Worm (Caenorhabditis elegans) whole organism, mixed stage, embryonic: ENCODE measurements around the gene F43G6.4.

Experiments used
- M03D4.4 ChIP-seq: sonication (generic microtip); optimal IDR thresholded peaks from 2 replicates; lab custom pipeline; 2017; ENCODE audit warnings: mild to moderate bottlenecking, missing genetic modification characterization, missing compliant biosample characterization
- bed-3 ChIP-seq: fragments of 200-800 bp; sonication (Bioruptor generic); optimal IDR thresholded peaks from 3 replicates; lab custom pipeline; 2018; ENCODE audit warnings: mild to moderate bottlenecking, missing genetic modification characterization, moderate library complexity, missing compliant biosample characterization
- ceh-39 ChIP-seq: fragments of 150-350 bp; optimal IDR thresholded peaks from 2 replicates; lab custom pipeline; 2014; ENCODE audit warnings: missing biosample characterization, missing genetic modification characterization
- ceh-43 ChIP-seq: fragments of 200-800 bp; sonication (Bioruptor generic); optimal IDR thresholded peaks from 2 replicates; lab custom pipeline; 2018; ENCODE audit warnings: mild to moderate bottlenecking, missing genetic modification characterization, moderate library complexity, missing compliant biosample characterization
- ces-1 ChIP-seq: fragments of 150-350 bp; optimal IDR thresholded peaks from 2 replicates; lab custom pipeline; 2014; ENCODE audit warnings: missing biosample characterization, missing genetic modification reagents, missing genetic modification characterization
- cnd-1 ChIP-seq: fragments of 200-800 bp; sonication (Bioruptor generic); optimal IDR thresholded peaks from 2 replicates; lab custom pipeline; 2018; ENCODE audit warnings: mild to moderate bottlenecking, missing genetic modification characterization, missing compliant biosample characterization
- drap-1 ChIP-seq: fragments of 200-800 bp; sonication (Bioruptor generic); optimal IDR thresholded peaks from 3 replicates; lab custom pipeline; 2018; ENCODE audit warnings: mild to moderate bottlenecking, missing genetic modification characterization, missing compliant biosample characterization
- elt-1 ChIP-seq: sonication (generic microtip); optimal IDR thresholded peaks from 2 replicates; lab custom pipeline; 2017; ENCODE audit warnings: missing genetic modification characterization, mild to moderate bottlenecking, missing compliant biosample characterization, antibody characterized with exemption, moderate library complexity, borderline replicate concordance; ENCODE audit not compliant: insufficient read depth
- elt-3 ChIP-seq: fragments of 150-350 bp; optimal IDR thresholded peaks from 2 replicates; lab custom pipeline; 2014; ENCODE audit warnings: missing biosample characterization, missing genetic modification characterization
- flh-1 ChIP-seq: fragments of 200-800 bp; sonication (Bioruptor generic); optimal IDR thresholded peaks from 2 replicates; lab custom pipeline; 2018; ENCODE audit warnings: mild to moderate bottlenecking, missing genetic modification characterization, moderate library complexity, missing compliant biosample characterization
- ham-2 ChIP-seq: fragments of 200-800 bp; sonication (Bioruptor generic); optimal IDR thresholded peaks from 2 replicates; lab custom pipeline; 2018; ENCODE audit warnings: mild to moderate bottlenecking, missing genetic modification characterization, missing compliant biosample characterization
- lin-13 ChIP-seq: fragments of 150-350 bp; optimal IDR thresholded peaks from 2 replicates; lab custom pipeline; 2014; ENCODE audit warnings: missing biosample characterization, missing genetic modification characterization
- lin-32 ChIP-seq: fragments of 200-800 bp; sonication (Bioruptor generic); optimal IDR thresholded peaks from 2 replicates; lab custom pipeline; 2018; ENCODE audit warnings: mild to moderate bottlenecking, missing genetic modification characterization, missing compliant biosample characterization
- mab-5 ChIP-seq: fragments of 150-350 bp; optimal IDR thresholded peaks from 2 replicates; lab custom pipeline; 2014; ENCODE audit warnings: missing biosample characterization, missing genetic modification characterization
- mep-1 ChIP-seq: fragments of 150-350 bp; optimal IDR thresholded peaks from 2 replicates; lab custom pipeline; 2017; ENCODE audit warnings: missing biosample characterization, missing genetic modification reagents, missing genetic modification characterization, inconsistent platforms
- mls-2 ChIP-seq: sonication (generic microtip); optimal IDR thresholded peaks from 2 replicates; lab custom pipeline; 2016; ENCODE audit warnings: mild to moderate bottlenecking, missing genetic modification characterization, moderate library complexity, missing compliant biosample characterization
- nhr-12 ChIP-seq: fragments of 150-350 bp; optimal IDR thresholded peaks from 2 replicates; lab custom pipeline; 2014; ENCODE audit warnings: missing biosample characterization, missing genetic modification characterization
- nhr-2 ChIP-seq: fragments of 150-350 bp; optimal IDR thresholded peaks from 2 replicates; lab custom pipeline; 2014; ENCODE audit warnings: missing biosample characterization, missing genetic modification characterization
- nhr-237 ChIP-seq: fragments of 150-350 bp; optimal IDR thresholded peaks from 2 replicates; lab custom pipeline; 2014; ENCODE audit warnings: missing biosample characterization, missing genetic modification characterization
- nhr-28 ChIP-seq: fragments of 150-350 bp; optimal IDR thresholded peaks from 2 replicates; lab custom pipeline; 2014; ENCODE audit warnings: missing biosample characterization, missing genetic modification characterization
- nhr-76 ChIP-seq: sonication (generic microtip); optimal IDR thresholded peaks from 2 replicates; lab custom pipeline; 2017; ENCODE audit warnings: missing biosample characterization, missing genetic modification characterization
- pha-4 ChIP-seq: fragments of 150-350 bp; optimal IDR thresholded peaks from 2 replicates; lab custom pipeline; 2018; ENCODE audit warnings: missing biosample characterization, missing genetic modification reagents, missing genetic modification characterization
- sem-2 ChIP-seq: fragments of 200-800 bp; sonication (Bioruptor generic); optimal IDR thresholded peaks from 2 replicates; lab custom pipeline; 2018; ENCODE audit warnings: mild to moderate bottlenecking, missing genetic modification characterization, missing compliant biosample characterization
- snpc-4 ChIP-seq: fragments of 150-350 bp; optimal IDR thresholded peaks from 2 replicates; lab custom pipeline; 2014; ENCODE audit warnings: missing biosample characterization, missing genetic modification characterization
- sptf-1 ChIP-seq: sonication (generic microtip); optimal IDR thresholded peaks from 2 replicates; lab custom pipeline; 2017; ENCODE audit warnings: mild to moderate bottlenecking, missing genetic modification characterization, moderate library complexity, missing compliant biosample characterization
- tbx-8 ChIP-seq: fragments of 200-800 bp; sonication (Bioruptor generic); optimal IDR thresholded peaks from 2 replicates; lab custom pipeline; 2018; ENCODE audit warnings: mild to moderate bottlenecking, missing genetic modification characterization, moderate library complexity, missing compliant biosample characterization
- unc-120 ChIP-seq: sonication (generic microtip); optimal IDR thresholded peaks from 2 replicates; lab custom pipeline; 2017; ENCODE audit warnings: missing genetic modification characterization, missing compliant biosample characterization; ENCODE audit not compliant: poor library complexity, severe bottlenecking
- unc-39 ChIP-seq: fragments of 150-350 bp; optimal IDR thresholded peaks from 2 replicates; lab custom pipeline; 2014; ENCODE audit warnings: missing biosample characterization, missing genetic modification characterization
- unc-62 ChIP-seq: fragments of 150-350 bp; optimal IDR thresholded peaks from 2 replicates; lab custom pipeline; 2014; ENCODE audit warnings: missing biosample characterization, missing genetic modification reagents, missing genetic modification characterization
- zip-8 ChIP-seq: fragments of 150-350 bp; optimal IDR thresholded peaks from 2 replicates; lab custom pipeline; 2014; ENCODE audit warnings: missing biosample characterization, missing genetic modification characterization

F43G6.4 gene

DNA sequence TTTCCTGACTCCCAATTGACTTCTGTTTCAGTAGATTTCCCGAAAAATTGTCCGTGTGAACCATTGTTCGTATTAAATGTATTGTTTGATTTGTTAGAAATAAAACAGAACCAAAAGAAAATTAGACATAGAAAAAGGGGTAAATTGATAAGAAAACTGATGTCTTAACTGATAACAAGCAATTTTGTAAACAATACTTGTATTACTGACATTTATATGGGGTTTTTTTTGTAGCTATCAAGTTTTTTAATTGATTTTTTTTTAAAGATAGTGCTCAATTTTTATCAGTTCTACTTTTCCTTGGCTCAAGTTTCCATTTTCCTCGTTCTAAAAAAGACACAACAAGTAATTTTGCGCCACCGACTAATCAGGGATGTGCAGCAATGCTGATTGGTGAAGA lies 6.6 kb downstream of the F43G6.4 start:
- TF ChIP-seq M03D4.4 (tag; lab: Kevin White, UChicago) (no peak), nhr-12 (tag; lab: Kevin White, UChicago) (no peak), tbx-8 (no peak), mep-1 (tag; lab: Kevin White, UChicago) (no peak), sem-2 (no peak), cnd-1 (tag; lab: Kevin White, UChicago) (no peak), unc-39 (tag; lab: Kevin White, UChicago) (no peak), unc-62 (GFP tag; lab: Kevin White, UChicago) (no peak), bed-3 (no peak), nhr-237 (tag; lab: Kevin White, UChicago) (no peak), ceh-43 (no peak), snpc-4 (tag; lab: Kevin White, UChicago) (no peak), nhr-76 (tag; lab: Kevin White, UChicago) (no peak), lin-13 (tag; lab: Kevin White, UChicago) (no peak), pha-4 (no peak)
- TF ChIP-seq, all 35 proteins: peak for 0

DNA sequence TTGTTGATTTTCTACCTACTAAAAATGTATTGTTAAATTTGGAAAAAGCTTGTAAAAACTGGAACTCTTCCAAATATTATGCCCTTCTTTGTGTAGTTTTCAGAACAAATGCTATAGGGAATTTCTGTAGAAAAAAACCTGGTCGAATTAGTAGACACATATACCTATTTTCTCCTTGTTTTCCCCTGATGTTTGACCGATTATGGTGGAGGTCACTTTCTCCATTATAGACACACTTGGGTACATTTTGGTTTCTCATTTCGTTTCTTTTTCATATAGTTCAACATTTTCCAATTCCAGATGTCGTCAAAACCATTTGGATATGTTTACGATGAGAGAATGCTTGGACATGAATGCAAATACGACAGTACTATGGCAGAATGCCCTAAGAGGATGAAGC lies 8.2 kb downstream of the F43G6.4 start, which contains the start of gene hda-5:
Gene hda-5, plus strand, starts transcription at position 301 of the 400 bp plus-strand sequence.
- TF ChIP-seq elt-3 (tag; lab: Kevin White, UChicago), result no peak
- no peak for TF ChIP-seq nhr-2
- TF ChIP-seq sem-2, result no peak
- no peak for TF ChIP-seq ham-2
- no peak for TF ChIP-seq sptf-1 (tag; lab: Kevin White, UChicago)

DNA sequence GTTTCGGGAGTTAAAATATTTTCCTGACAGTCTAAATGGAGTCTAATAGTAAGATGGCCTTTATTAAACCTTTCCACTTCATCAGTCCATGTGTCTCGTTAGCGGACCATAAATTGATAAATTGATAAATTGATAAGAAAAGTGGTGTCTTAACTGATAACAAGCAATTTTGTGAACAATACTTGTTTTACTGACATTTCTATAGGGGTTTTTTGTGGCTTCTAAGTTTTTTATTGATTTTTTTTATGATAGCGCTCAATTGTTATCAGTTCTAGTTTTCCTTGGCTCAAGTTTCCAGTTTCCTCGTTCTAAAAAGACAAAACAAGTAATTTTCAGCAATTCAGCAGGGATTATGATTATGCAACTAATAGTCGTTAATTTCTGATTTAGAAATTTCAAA lies 11.9 kb downstream of the F43G6.4 start, which contains the start of gene F43G6.17:
Gene F43G6.17, plus strand, starts transcription at position 301 of the 400 bp plus-strand sequence.
- TF ChIP-seq snpc-4 (tag; lab: Kevin White, UChicago) (no peak), sptf-1 (tag; lab: Kevin White, UChicago) (no peak), unc-62 (GFP tag; lab: Kevin White, UChicago) (no peak), unc-120 (tag; lab: Kevin White, UChicago) (no peak), sem-2 (no peak), nhr-237 (tag; lab: Kevin White, UChicago) (no peak), lin-32 (GFP tag; lab: Kevin White, UChicago) (no peak), drap-1 (no peak), flh-1 (GFP tag; lab: Kevin White, UChicago) (no peak), elt-1 (no peak), bed-3 (no peak), tbx-8 (no peak), cnd-1 (tag; lab: Kevin White, UChicago) (no peak), zip-8 (tag; lab: Kevin White, UChicago) (no peak), lin-13 (tag; lab: Kevin White, UChicago) (no peak), nhr-28 (tag; lab: Kevin White, UChicago) (no peak), ces-1 (no peak), elt-3 (tag; lab: Kevin White, UChicago) (no peak)

DNA sequence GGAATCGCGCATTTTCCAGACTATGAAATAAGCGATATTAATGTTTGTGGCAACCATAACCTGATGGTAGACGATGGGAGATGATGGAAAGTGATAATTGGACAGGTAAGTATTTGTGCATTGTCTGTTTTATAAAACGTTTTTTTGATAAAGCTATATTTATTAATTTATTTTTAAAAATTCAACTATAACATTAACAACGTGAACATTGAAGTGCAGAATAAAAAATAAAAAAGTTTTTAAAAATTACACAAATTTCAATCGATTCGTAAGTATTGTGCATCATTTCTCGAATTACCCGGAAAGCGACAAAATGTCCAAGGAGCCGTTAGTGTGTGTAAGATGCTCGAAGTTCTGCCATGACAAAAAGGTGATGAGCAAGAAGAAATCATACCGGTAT lies 15.7 kb downstream of the F43G6.4 start, which contains the start of gene jmjd-1.1:
Gene jmjd-1.1, plus strand, starts transcription at position 301 of the 400 bp plus-strand sequence.
- TF ChIP-seq ces-1 (no peak), mab-5 (tag; lab: Kevin White, UChicago) (no peak), sptf-1 (tag; lab: Kevin White, UChicago) (no peak), cnd-1 (tag; lab: Kevin White, UChicago) (no peak), nhr-12 (tag; lab: Kevin White, UChicago) (no peak), mep-1 (tag; lab: Kevin White, UChicago) (no peak), nhr-2 (no peak), tbx-8 (no peak), zip-8 (tag; lab: Kevin White, UChicago) (no peak), flh-1 (GFP tag; lab: Kevin White, UChicago) (no peak), nhr-28 (tag; lab: Kevin White, UChicago) (no peak), ceh-39 (tag; lab: Kevin White, UChicago) (no peak), mls-2 (tag; lab: Kevin White, UChicago) (no peak), unc-39 (tag; lab: Kevin White, UChicago) (no peak)
- TF ChIP-seq, all 35 proteins: peak for 0

DNA sequence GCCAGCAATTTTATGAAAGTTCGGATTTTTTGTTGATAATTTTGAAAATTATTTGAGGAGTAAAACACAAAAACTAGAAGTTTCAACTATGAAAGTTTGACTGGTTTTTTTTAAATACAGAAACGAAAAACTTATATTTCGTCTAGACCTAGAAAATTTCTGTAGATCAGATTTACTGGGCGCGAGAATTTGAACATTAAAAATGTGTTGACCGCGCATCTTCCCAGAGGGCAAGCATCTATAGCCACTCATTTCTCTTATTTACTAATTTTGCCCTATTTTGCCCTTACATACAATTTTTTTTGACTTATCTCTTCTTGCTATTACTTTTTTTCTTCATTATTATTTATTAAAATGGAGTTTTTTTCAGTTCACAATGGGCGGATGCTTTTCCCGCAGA lies 18.4 kb downstream of the F43G6.4 start, which contains the start of gene F43G6.10:
Gene F43G6.10, plus strand, starts transcription at position 371 of the 400 bp plus-strand sequence.
- TF ChIP-seq elt-3 (tag; lab: Kevin White, UChicago), result no peak
- no peak for TF ChIP-seq tbx-8
- no peak for TF ChIP-seq lin-32 (GFP tag; lab: Kevin White, UChicago)
- TF ChIP-seq M03D4.4 (tag; lab: Kevin White, UChicago), result no peak
- TF ChIP-seq nhr-12 (tag; lab: Kevin White, UChicago), result no peak
- no peak for TF ChIP-seq unc-120 (tag; lab: Kevin White, UChicago)
- no peak for TF ChIP-seq mep-1 (tag; lab: Kevin White, UChicago)
- no peak for TF ChIP-seq lin-13 (tag; lab: Kevin White, UChicago)
